Worm (Caenorhabditis elegans) whole organism, midembryonic: Measurements from ENCODE around the gene mpz-6.

Experiments
- flt-1 ChIP-seq: fragments of 200-800 bp; sonication (Bioruptor generic); IDR thresholded peaks from 2 replicates; pipeline ENCODE4 v1.3.6; 2022; ENCODE audit warnings: missing genetic modification characterization, missing compliant biosample characterization
- klf-2 ChIP-seq: fragments of 200-800 bp; sonication (Bioruptor generic); conservative IDR thresholded peaks from 2 replicates; pipeline ENCODE4 v1.3.6; 2022; ENCODE audit warnings: missing genetic modification reagents, missing genetic modification characterization, missing compliant biosample characterization
- ref-1 ChIP-seq: fragments of 200-800 bp; sonication (Bioruptor generic); conservative IDR thresholded peaks from 2 replicates; pipeline ENCODE4 v1.3.6; 2022; ENCODE audit warnings: missing genetic modification reagents, missing genetic modification characterization, missing compliant biosample characterization
- ztf-23 ChIP-seq: fragments of 200-800 bp; sonication (Bioruptor generic); IDR thresholded peaks from 2 replicates; pipeline ENCODE4 v1.3.6; 2022; ENCODE audit warnings: missing genetic modification reagents, missing genetic modification characterization, missing compliant biosample characterization

DNA sequence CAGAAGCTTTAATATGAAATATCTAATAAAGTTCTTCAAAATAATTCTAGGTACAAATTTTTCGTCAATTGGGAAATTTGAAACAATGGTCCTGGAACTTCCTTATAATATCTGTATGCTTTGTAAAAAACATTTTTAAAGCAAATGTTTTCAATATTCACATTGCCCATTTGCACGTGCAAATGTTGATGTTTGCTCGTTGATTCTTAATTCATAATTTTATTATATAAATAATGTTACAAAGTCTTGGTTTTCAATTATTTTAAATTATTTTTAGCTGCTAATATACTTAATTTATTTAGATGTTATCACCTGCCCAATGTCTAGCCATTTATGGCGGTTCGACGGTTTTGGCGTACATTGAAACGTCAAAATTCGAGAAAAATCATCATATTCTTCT, 15.0 kb upstream of the mpz-6 start, which contains the start of gene M176.11:
- TF ChIP-seq ref-1 (GFP tag; lab: Robert Waterston, UW) (no peak), klf-2 (GFP tag; lab: Robert Waterston, UW) (no peak), ztf-23 (GFP tag; lab: Robert Waterston, UW) (no peak), flt-1 (GFP tag; lab: Robert Waterston, UW) (no peak)
